Fruit fly (Drosophila melanogaster): ENCODE results near the gene CG13775.
A peak's percentile ranks its signal among the peaks of the same experiment; 100 is the strongest.

CG13775 gene

DNA sequence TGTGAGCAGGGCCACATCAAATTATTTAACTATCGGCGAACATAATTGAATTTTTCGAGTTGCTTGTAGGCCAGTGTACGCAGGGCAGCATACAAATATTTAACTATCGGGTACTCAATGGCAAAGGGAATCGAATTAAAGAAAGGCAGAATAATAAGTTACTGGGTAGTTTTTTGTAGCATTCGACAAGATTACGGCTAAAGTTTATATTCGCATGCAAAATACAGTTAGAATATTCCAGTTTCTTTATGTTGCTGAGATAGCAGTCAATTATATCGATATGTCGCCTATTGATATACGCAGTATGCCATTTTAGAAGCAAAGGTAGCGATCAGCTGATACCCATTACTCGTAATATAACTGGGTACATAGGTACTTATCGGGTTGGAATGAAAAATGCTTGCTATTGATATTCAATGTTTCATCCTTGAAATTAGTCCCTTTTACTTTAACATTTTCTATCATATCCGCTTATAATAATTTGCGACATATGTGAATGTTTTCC is 11.3 kb upstream of the CG13775 start (continued):
- peak; percentile 51; the same call in 2 of the 3 replicates for TF ChIP-seq mld (GFP tag; IDR thresholded peaks at IDR 0.05; ENCODE audit: partially characterized antibody)
- TF ChIP-seq Tbp (GFP tag; optimal IDR thresholded peaks at IDR 0.05): no peak
- no peak for TF ChIP-seq disco-r (GFP tag; optimal IDR thresholded peaks at IDR 0.05)
- TF ChIP-seq PHDP (tag; optimal IDR thresholded peaks at IDR 0.05): peak; percentile 51
- no peak; the same call in 3 of the 4 replicates for TF ChIP-seq chinmo (GFP tag; IDR thresholded peaks at IDR 0.05; ENCODE audit: partially characterized antibody)
- no peak for TF ChIP-seq CG7745 (tag; optimal IDR thresholded peaks at IDR 0.05)
- no peak for TF ChIP-seq dmrt99B (tag; optimal IDR thresholded peaks at IDR 0.05)
- peak; percentile 24 for TF ChIP-seq BtbVII (GFP tag; optimal IDR thresholded peaks at IDR 0.05)
- no peak for TF ChIP-seq ro (GFP tag; IDR thresholded peaks at IDR 0.05)
- 0 out of 3 replicates have a peak, but pooled peaks have one; percentile 14 for TF ChIP-seq CG11093 (GFP tag; IDR thresholded peaks at IDR 0.05)
- TF ChIP-seq vvl (GFP tag; IDR thresholded peaks at IDR 0.05): peak; percentile 77
- TF ChIP-seq slou (GFP tag; optimal IDR thresholded peaks at IDR 0.05): no peak
- peak; percentile 6 for TF ChIP-seq CG30020 (tag; optimal IDR thresholded peaks at IDR 0.05)
- TF ChIP-seq abd-A (tag; optimal IDR thresholded peaks at IDR 0.05): no peak
- TF ChIP-seq unpg (GFP tag; optimal IDR thresholded peaks at IDR 0.05): peak; percentile 64
- peak; percentile 46 for TF ChIP-seq pzg (GFP tag; optimal IDR thresholded peaks at IDR 0.05)
- peak; percentile 48; the same call in 1 of the 3 replicates for TF ChIP-seq dysf (GFP tag; IDR thresholded peaks at IDR 0.05)
- TF ChIP-seq NFAT (GFP tag; IDR thresholded peaks at IDR 0.05): peak; percentile 54
- TF ChIP-seq CG17802 (tag; optimal IDR thresholded peaks at IDR 0.05): no peak
- no peak for TF ChIP-seq H2.0 (GFP tag; IDR thresholded peaks at IDR 0.05)
- peak; percentile 34 for TF ChIP-seq gcm (GFP tag; optimal IDR thresholded peaks at IDR 0.05)
- peak; percentile 40 for TF ChIP-seq az2 (GFP tag; optimal IDR thresholded peaks at IDR 0.05)
- TF ChIP-seq dan (GFP tag; IDR thresholded peaks at IDR 0.05): no peak
- TF ChIP-seq Mrtf (GFP tag; IDR thresholded peaks at IDR 0.05): no peak; the same call in 2 of the 3 replicates
- no peak for TF ChIP-seq CG3995 (GFP tag; optimal IDR thresholded peaks at IDR 0.05)
- TF ChIP-seq h (optimal IDR thresholded peaks at IDR 0.05): no peak
- no peak for TF ChIP-seq odd (GFP tag; optimal IDR thresholded peaks at IDR 0.05)
- TF ChIP-seq CG6854 (GFP tag; optimal IDR thresholded peaks at IDR 0.05): peak; percentile 60
- TF ChIP-seq Nf-YB (GFP tag; optimal IDR thresholded peaks at IDR 0.05): peak; percentile 6
- peak; percentile 88 for TF ChIP-seq zen2 (GFP tag; IDR thresholded peaks at IDR 0.05; ENCODE audit: partially characterized antibody)
- TF ChIP-seq pho (GFP tag; optimal IDR thresholded peaks at IDR 0.05): peak; percentile 29
- no peak for TF ChIP-seq stc (GFP tag; IDR thresholded peaks at IDR 0.05)
- no peak for TF ChIP-seq Optix (GFP tag; IDR thresholded peaks at IDR 0.05)
- TF ChIP-seq CG32532 (GFP tag; IDR thresholded peaks at IDR 0.05): peak; percentile 20; the same call in 1 of the 2 replicates
- no peak for TF ChIP-seq Trl (optimal IDR thresholded peaks at IDR 0.05)
- TF ChIP-seq Trl (GFP tag; optimal IDR thresholded peaks at IDR 0.05): peak; percentile 29
- no peak for TF ChIP-seq sc (optimal IDR thresholded peaks at IDR 0.05)
- TF ChIP-seq sc (GFP tag; optimal IDR thresholded peaks at IDR 0.05): no peak
- no peak for TF ChIP-seq Elba2 (GFP tag; optimal IDR thresholded peaks at IDR 0.05)
- TF ChIP-seq CG3407 (GFP tag; optimal IDR thresholded peaks at IDR 0.05): no peak
- peak; percentile 44 for TF ChIP-seq grau (tag; optimal IDR thresholded peaks at IDR 0.05)
- peak; percentile 33 for TF ChIP-seq CG12299 (tag; optimal IDR thresholded peaks at IDR 0.05)
- peak; percentile 61 for TF ChIP-seq CG7839 (tag; optimal IDR thresholded peaks at IDR 0.05)
- TF ChIP-seq zfh2 (GFP tag; optimal IDR thresholded peaks at IDR 0.05): peak; percentile 45
- peak; percentile 96 for TF ChIP-seq Dll (GFP tag; IDR thresholded peaks at IDR 0.05; ENCODE audit: partially characterized antibody)
- no peak for TF ChIP-seq otp (GFP tag; IDR thresholded peaks at IDR 0.05)
- TF ChIP-seq CG12104 (GFP tag; optimal IDR thresholded peaks at IDR 0.05): no peak
- no peak for TF ChIP-seq Sox102F (GFP tag; optimal IDR thresholded peaks at IDR 0.05)
- peak in 1 of 2 experiments; percentile 60 for TF ChIP-seq tll (GFP tag; optimal IDR thresholded peaks at IDR 0.05)
- peak; percentile 59 for TF ChIP-seq CG14860 (GFP tag; IDR thresholded peaks at IDR 0.05; ENCODE audit: partially characterized antibody)
- 0 out of 2 replicates have a peak, but pooled peaks have one; percentile 4 for TF ChIP-seq al (GFP tag; IDR thresholded peaks at IDR 0.05)

Data from whole organism, embryonic.